Worm (Caenorhabditis elegans): ENCODE results near the gene D2062.4.
"Not testable (repeated sequence)": the region's sequence is repeated elsewhere in the genome, so short reads cannot be mapped to it uniquely, and the experiment has no call there.

- TF ChIP-seq let-607 (tag; optimal IDR thresholded peaks at IDR 0.05); ceh-58 (GFP tag; IDR thresholded peaks at IDR 0.05): not testable (repeated sequence)
Measured at ce11 chrII:2673534-2673933, 50.3 kb downstream of the D2062.4 start, which contains the start of the genes F22E5.20 and F22E5.1.
